Fruit fly (Drosophila melanogaster) Kc167 (cell line): ENCODE data around the gene pug.

Source experiments
- Sin3A ChIP-seq: fragments of >200 bp; optimal IDR thresholded peaks from 2 replicates; lab custom pipeline; 2018; ENCODE audit warnings: missing external identifiers
- h ChIP-seq: fragments of >200 bp; optimal IDR thresholded peaks from 3 replicates; lab custom pipeline; 2018; ENCODE audit warnings: missing external identifiers
- insv ChIP-seq: fragments of >200 bp; optimal IDR thresholded peaks from 3 replicates; lab custom pipeline; 2018; ENCODE audit warnings: missing external identifiers
- psq ChIP-seq: fragments of >200 bp; optimal IDR thresholded peaks from 2 replicates; lab custom pipeline; 2017; ENCODE audit warnings: missing external identifiers

dm6 chr3R:10673571-10673970 is 22.8 kb upstream of the pug start:
- TF ChIP-seq Sin3A: no peak
- no peak for TF ChIP-seq psq (lab: Kevin White, UChicago)
- TF ChIP-seq h (lab: Kevin White, UChicago): no peak
- no peak for TF ChIP-seq insv (lab: Kevin White, UChicago)
